Worm (Caenorhabditis elegans) whole organism, young adult: ENCODE results near the gene kvs-1.

ENCODE experiments used
- D2030.7 ChIP-seq: fragments of 200-800 bp; sonication (Bioruptor generic); IDR thresholded peaks from 2 replicates; pipeline ENCODE4 v1.3.6; 2022; ENCODE audit warnings: missing genetic modification reagents, missing genetic modification characterization, missing compliant biosample characterization
- F10E7.11 ChIP-seq: sonication (generic microtip); optimal IDR thresholded peaks from 2 replicates; lab custom pipeline; 2017; ENCODE audit warnings: mild to moderate bottlenecking, missing genetic modification characterization, moderate library complexity, missing compliant biosample characterization
- F57A8.1 ChIP-seq: fragments of 200-800 bp; sonication (Bioruptor generic); optimal IDR thresholded peaks from 2 replicates; lab custom pipeline; 2018; ENCODE audit warnings: mild to moderate bottlenecking, missing genetic modification characterization, moderate library complexity, missing compliant biosample characterization
- F57C9.4 ChIP-seq: sonication (generic microtip); optimal IDR thresholded peaks from 2 replicates; lab custom pipeline; 2017; ENCODE audit warnings: mild to moderate bottlenecking, missing genetic modification characterization, missing compliant biosample characterization
- aptf-2 ChIP-seq: fragments of 200-800 bp; sonication (Bioruptor generic); conservative IDR thresholded peaks from 2 replicates; pipeline ENCODE4 v1.3.6; 2022; ENCODE audit warnings: missing genetic modification reagents, missing genetic modification characterization, missing compliant biosample characterization
- attf-3 ChIP-seq: fragments of 200-800 bp; sonication (Bioruptor generic); conservative IDR thresholded peaks from 2 replicates; pipeline ENCODE4 v1.3.6; 2022; ENCODE audit warnings: missing genetic modification reagents, missing genetic modification characterization, missing compliant biosample characterization
- attf-5 ChIP-seq: fragments of 200-800 bp; sonication (Bioruptor generic); optimal IDR thresholded peaks from 2 replicates; lab custom pipeline; 2018; ENCODE audit warnings: mild to moderate bottlenecking, missing genetic modification characterization, missing compliant biosample characterization
- bed-1 ChIP-seq: fragments of 200-800 bp; sonication (Bioruptor generic); IDR thresholded peaks from 2 replicates; pipeline ENCODE4 v1.3.6; 2022; ENCODE audit warnings: missing genetic modification reagents, missing genetic modification characterization, missing compliant biosample characterization
- bed-2 ChIP-seq: fragments of 200-800 bp; sonication (Bioruptor generic); IDR thresholded peaks from 2 replicates; pipeline ENCODE4 v1.3.6; 2022; ENCODE audit warnings: missing genetic modification reagents, missing genetic modification characterization, missing compliant biosample characterization
- cebp-1 ChIP-seq, 2 experiments: fragments of 200-800 bp in 1 of 2; sonication (Bioruptor generic) in 1 of 2; sonication (generic microtip) in 1 of 2; IDR thresholded peaks in 1 of 2; optimal IDR thresholded peaks in 1 of 2; 2 replicates each; pipeline versions ENCODE4 v1.3.6 to Lab custom; 2017 to 2022; ENCODE audit warnings: missing compliant biosample characterization in 2 of 2, missing genetic modification characterization in 2 of 2, mild to moderate bottlenecking in 1 of 2, missing genetic modification reagents in 1 of 2, moderate library complexity in 1 of 2
- ceh-58 ChIP-seq: fragments of 200-800 bp; sonication (Bioruptor generic); IDR thresholded peaks from 2 replicates; pipeline ENCODE4 v1.3.6; 2022; ENCODE audit warnings: missing genetic modification characterization, missing compliant biosample characterization
- ceh-79 ChIP-seq: sonication (generic microtip); optimal IDR thresholded peaks from 2 replicates; lab custom pipeline; 2017; ENCODE audit warnings: mild to moderate bottlenecking, missing genetic modification characterization, missing compliant biosample characterization
- egl-18 ChIP-seq: fragments of 200-800 bp; sonication (Bioruptor generic); IDR thresholded peaks from 2 replicates; pipeline ENCODE4 v1.3.6; 2022; ENCODE audit warnings: missing genetic modification reagents, missing genetic modification characterization, missing compliant biosample characterization
- ets-4 ChIP-seq: fragments of 200-800 bp; sonication (Bioruptor generic); optimal IDR thresholded peaks from 2 replicates; lab custom pipeline; 2018; ENCODE audit warnings: mild to moderate bottlenecking, missing genetic modification characterization, missing compliant biosample characterization
- hrde-1 ChIP-seq: sonication (generic microtip); optimal IDR thresholded peaks from 2 replicates; lab custom pipeline; 2016; ENCODE audit warnings: missing genetic modification characterization, mild to moderate bottlenecking, missing compliant biosample characterization, moderate library complexity, missing genotype, missing genetic modification reagents, borderline replicate concordance
- lag-1 ChIP-seq: fragments of 200-800 bp; sonication (Bioruptor generic); IDR thresholded peaks from 2 replicates; pipeline ENCODE4 v1.3.6; 2022; ENCODE audit warnings: missing genetic modification reagents, missing genetic modification characterization, missing compliant biosample characterization
- lin-54 ChIP-seq: fragments of 200-800 bp; sonication (Bioruptor generic); optimal IDR thresholded peaks from 2 replicates; lab custom pipeline; 2018; ENCODE audit warnings: mild to moderate bottlenecking, missing genetic modification characterization, missing compliant biosample characterization
- madf-3 ChIP-seq: fragments of 200-800 bp; sonication (Bioruptor generic); IDR thresholded peaks from 2 replicates; pipeline ENCODE4 v1.3.6; 2022; ENCODE audit warnings: missing genetic modification reagents, missing genetic modification characterization, missing compliant biosample characterization
- nfya-1 ChIP-seq: sonication (generic microtip); optimal IDR thresholded peaks from 2 replicates; lab custom pipeline; 2017; ENCODE audit warnings: antibody characterized with exemption, missing compliant biosample characterization, missing genetic modification characterization, borderline replicate concordance; ENCODE audit not compliant: insufficient read depth
- nfya-2 ChIP-seq: fragments of 200-800 bp; sonication (Bioruptor generic); IDR thresholded peaks from 2 replicates; pipeline ENCODE4 v1.3.6; 2022; ENCODE audit warnings: missing genetic modification reagents, missing genetic modification characterization, missing compliant biosample characterization
- nhr-27 ChIP-seq: fragments of 200-800 bp; sonication (Bioruptor generic); optimal IDR thresholded peaks from 2 replicates; lab custom pipeline; 2018; ENCODE audit warnings: mild to moderate bottlenecking, missing genetic modification characterization, moderate library complexity, missing compliant biosample characterization
- nhr-80 ChIP-seq: sonication (generic microtip); optimal IDR thresholded peaks from 2 replicates; lab custom pipeline; 2016; ENCODE audit warnings: missing genetic modification characterization, missing compliant biosample characterization
- pha-4 ChIP-seq: fragments of 150-350 bp; sonication (generic microtip); optimal IDR thresholded peaks from 2 replicates; lab custom pipeline; 2014; ENCODE audit warnings: missing biosample characterization, missing genetic modification reagents, missing genetic modification characterization
- rpc-1 ChIP-seq, 2 experiments: fragments of 150-350 bp in 1 of 2; sonication (generic microtip) in 1 of 2; optimal IDR thresholded peaks; 2 replicates each; lab custom pipeline; 2014 to 2018; ENCODE audit warnings: missing biosample characterization in 1 of 2, missing genetic modification characterization in 1 of 2, missing genetic modification reagents in 1 of 2, missing genotype in 1 of 2
- snpc-1.1 ChIP-seq: sonication (generic microtip); optimal IDR thresholded peaks from 2 replicates; lab custom pipeline; 2017; ENCODE audit warnings: missing genetic modification characterization, mild to moderate bottlenecking, missing compliant biosample characterization, antibody characterized with exemption, moderate library complexity, missing genotype, missing genetic modification reagents; ENCODE audit not compliant: insufficient read depth
- snpc-1.3 ChIP-seq: sonication (generic microtip); optimal IDR thresholded peaks from 2 replicates; lab custom pipeline; 2017; ENCODE audit warnings: missing genetic modification characterization, mild to moderate bottlenecking, missing compliant biosample characterization, antibody characterized with exemption, moderate library complexity, missing genotype, missing genetic modification reagents; ENCODE audit not compliant: insufficient read depth
- snpc-3.4 ChIP-seq: sonication (generic microtip); optimal IDR thresholded peaks from 2 replicates; lab custom pipeline; 2017; ENCODE audit warnings: missing genetic modification characterization, mild to moderate bottlenecking, missing compliant biosample characterization, antibody characterized with exemption, moderate library complexity, missing genotype, missing genetic modification reagents
- sptf-2 ChIP-seq: fragments of 200-800 bp; sonication (Bioruptor generic); optimal IDR thresholded peaks from 2 replicates; lab custom pipeline; 2018; ENCODE audit warnings: mild to moderate bottlenecking, missing genetic modification characterization, missing compliant biosample characterization
- tbp1 ChIP-seq: fragments of 200-800 bp; sonication (Bioruptor generic); optimal IDR thresholded peaks from 2 replicates; lab custom pipeline; 2018; ENCODE audit warnings: mild to moderate bottlenecking, missing genetic modification characterization, missing compliant biosample characterization
- tbx-9 ChIP-seq: sonication (generic microtip); optimal IDR thresholded peaks from 2 replicates; lab custom pipeline; 2016; ENCODE audit warnings: borderline replicate concordance, missing genetic modification characterization, inconsistent platforms, missing compliant biosample characterization
- ztf-26 ChIP-seq: sonication (generic microtip); optimal IDR thresholded peaks from 2 replicates; lab custom pipeline; 2017; ENCODE audit warnings: missing genetic modification characterization, missing compliant biosample characterization
- ztf-6 ChIP-seq: fragments of 200-800 bp; sonication (Bioruptor generic); IDR thresholded peaks from 2 replicates; pipeline ENCODE4 v1.3.6; 2022; ENCODE audit warnings: missing genetic modification reagents, missing genetic modification characterization, missing compliant biosample characterization

Gene kvs-1

ce11 chrX:7707031-7707430, at the start of gene kvs-1:
Gene kvs-1 (minus strand): TSS chrX:7707131.
- TF ChIP-seq nfya-2 (GFP tag; lab: Robert Waterston, UW) (no peak), aptf-2 (GFP tag; lab: Robert Waterston, UW) (no peak), tbp1 (GFP tag; lab: Kevin White, UChicago) (no peak), nhr-27 (tag; lab: Kevin White, UChicago) (no peak), F57C9.4 (tag; lab: Kevin White, UChicago) (no peak), ets-4 (GFP tag; lab: Kevin White, UChicago) (no peak), snpc-1.1 (tag; lab: Kevin White, UChicago) (no peak), nfya-1 (tag; lab: Kevin White, UChicago) (no peak), egl-18 (GFP tag; lab: Robert Waterston, UW) (no peak), ceh-79 (tag; lab: Kevin White, UChicago) (no peak), lag-1 (GFP tag; lab: Robert Waterston, UW) (no peak), pha-4 (no peak), lin-54 (GFP tag; lab: Kevin White, UChicago) (no peak)
- TF ChIP-seq, all 124 proteins: peak for 0

ce11 chrX:7752770-7753169, 45.8 kb upstream of the kvs-1 start, which contains the start of gene deg-1:
Gene deg-1 (plus strand): TSS chrX:7753070.
- no peak for TF ChIP-seq nhr-80 (tag; lab: Kevin White, UChicago)
- TF ChIP-seq nfya-1 (tag; lab: Kevin White, UChicago), result no peak
- no peak for TF ChIP-seq snpc-1.3 (tag; lab: Kevin White, UChicago)
- no peak for TF ChIP-seq ceh-58 (GFP tag; lab: Robert Waterston, UW)
- no peak for TF ChIP-seq D2030.7 (GFP tag; lab: Robert Waterston, UW)
- no peak for TF ChIP-seq ztf-26 (tag; lab: Kevin White, UChicago)
- no peak for TF ChIP-seq madf-3 (GFP tag; lab: Robert Waterston, UW)
- TF ChIP-seq ets-4 (GFP tag; lab: Kevin White, UChicago), result no peak
- TF ChIP-seq bed-1, result no peak
- no peak for TF ChIP-seq attf-5 (GFP tag; lab: Kevin White, UChicago)
- TF ChIP-seq attf-3 (GFP tag; lab: Robert Waterston, UW), result no peak
- TF ChIP-seq F57A8.1, result no peak

- TF ChIP-seq ztf-6 (GFP tag; lab: Robert Waterston, UW) (no peak), lin-54 (GFP tag; lab: Kevin White, UChicago) (no peak), aptf-2 (GFP tag; lab: Robert Waterston, UW) (no peak), bed-2 (GFP tag; lab: Robert Waterston, UW) (no peak), cebp-1 (GFP tag; IDR thresholded peaks at IDR 0.05; lab: Robert Waterston, UW) (no peak), cebp-1 (tag; optimal IDR thresholded peaks at IDR 0.05; lab: Kevin White, UChicago) (no peak), D2030.7 (GFP tag; lab: Robert Waterston, UW) (no peak), rpc-1 (optimal IDR thresholded peaks at IDR 0.05; lab: Kevin White, UChicago) (no peak), rpc-1 (tag; optimal IDR thresholded peaks at IDR 0.05; lab: Kevin White, UChicago) (no peak), hrde-1 (tag; lab: Kevin White, UChicago) (no peak), snpc-3.4 (tag; lab: Kevin White, UChicago) (no peak), sptf-2 (GFP tag; lab: Kevin White, UChicago) (no peak), tbx-9 (tag; lab: Kevin White, UChicago) (no peak)
Measured at ce11 chrX:7750084-7750483, 43.2 kb upstream of the kvs-1 start.

DNA sequence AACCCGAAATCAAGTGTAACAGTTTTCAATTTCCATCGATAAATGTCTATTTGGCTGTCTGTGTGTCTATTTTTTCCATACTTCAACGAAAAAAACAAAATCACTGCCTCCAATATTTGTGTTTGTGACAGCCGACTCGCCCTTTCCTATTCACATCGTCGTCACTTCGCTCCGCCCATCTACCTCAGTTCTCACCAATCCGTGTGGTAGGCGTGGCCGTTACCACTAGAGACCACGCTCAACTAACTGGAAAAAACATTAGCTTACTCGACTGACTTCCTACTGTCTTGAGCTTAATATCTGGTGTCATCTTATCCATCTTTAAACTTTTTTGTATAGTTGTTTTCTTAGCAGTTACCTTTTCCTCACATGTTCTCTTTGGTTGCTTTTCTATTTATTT, 38.5 kb upstream of the kvs-1 start:
- TF ChIP-seq F10E7.11 (tag; lab: Kevin White, UChicago), result no peak
